Worm (Caenorhabditis elegans) whole organism, L2 larva: ENCODE measurements around the gene ntc-1.

ENCODE experiments used
- R02D3.7 ChIP-seq: fragments of 150-350 bp; optimal IDR thresholded peaks from 2 replicates; lab custom pipeline; 2014; ENCODE audit warnings: missing biosample characterization, missing genetic modification characterization
- alr-1 ChIP-seq: fragments of 150-350 bp; optimal IDR thresholded peaks from 2 replicates; lab custom pipeline; 2014; ENCODE audit warnings: missing biosample characterization, missing genetic modification characterization
- ama-1 ChIP-seq: fragments of 150-350 bp; optimal IDR thresholded peaks from 2 replicates; lab custom pipeline; 2018; ENCODE audit warnings: inconsistent platforms
- dmd-4 ChIP-seq: sonication (generic microtip); optimal IDR thresholded peaks from 2 replicates; lab custom pipeline; 2017; ENCODE audit warnings: missing biosample characterization, missing genetic modification characterization
- lsy-2 ChIP-seq, 2 experiments: fragments of 150-350 bp in 1 of 2; sonication (generic microtip) in 1 of 2; optimal IDR thresholded peaks; 2 replicates each; lab custom pipeline; 2014 to 2017; ENCODE audit warnings: missing biosample characterization in 2 of 2, missing genetic modification characterization in 2 of 2
- mdl-1 ChIP-seq, 2 experiments: fragments of 150-350 bp in 1 of 2; sonication (generic microtip) in 1 of 2; optimal IDR thresholded peaks; 2 replicates each; lab custom pipeline; 2017; ENCODE audit warnings: missing biosample characterization in 2 of 2, missing genetic modification characterization in 2 of 2
- nhr-11 ChIP-seq: fragments of 150-350 bp; optimal IDR thresholded peaks from 2 replicates; lab custom pipeline; 2014; ENCODE audit warnings: missing biosample characterization, missing genetic modification characterization
- nhr-237 ChIP-seq: fragments of 150-350 bp; optimal IDR thresholded peaks from 2 replicates; lab custom pipeline; 2014; ENCODE audit warnings: missing biosample characterization, missing genetic modification characterization
- nhr-6 ChIP-seq: fragments of 150-350 bp; optimal IDR thresholded peaks from 2 replicates; lab custom pipeline; 2014; ENCODE audit warnings: missing biosample characterization, missing genetic modification characterization
- nhr-77 ChIP-seq: fragments of 150-350 bp; optimal IDR thresholded peaks from 2 replicates; lab custom pipeline; 2014; ENCODE audit warnings: missing biosample characterization, missing genetic modification characterization
- snpc-4 ChIP-seq: fragments of 150-350 bp; optimal IDR thresholded peaks from 2 replicates; lab custom pipeline; 2014; ENCODE audit warnings: missing biosample characterization, missing genetic modification characterization
- unc-55 ChIP-seq: fragments of 150-350 bp; sonication (generic microtip); optimal IDR thresholded peaks from 3 replicates; lab custom pipeline; 2014; ENCODE audit warnings: missing biosample characterization, missing genetic modification reagents, missing genetic modification characterization

DNA sequence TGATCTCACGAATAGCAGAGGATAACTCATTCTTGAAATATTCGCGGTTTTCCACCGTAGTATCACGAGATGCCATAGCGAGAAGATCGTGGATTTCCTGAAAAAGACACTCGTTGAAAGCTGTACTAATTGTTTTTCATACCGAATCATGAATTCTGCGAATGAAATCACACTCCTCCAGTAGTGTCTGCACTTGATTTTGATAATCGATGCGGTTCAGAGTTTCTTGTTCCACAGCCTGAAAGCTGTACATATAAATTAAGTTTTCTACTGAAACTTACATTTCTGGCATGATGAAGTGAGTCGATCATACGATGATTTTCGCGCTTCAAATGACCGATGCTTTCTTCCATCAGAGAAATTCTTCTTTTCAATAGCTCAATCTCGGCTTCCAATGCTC, 48.6 kb downstream of the ntc-1 start:
- no peak for TF ChIP-seq nhr-77 (tag; lab: Kevin White, UChicago)
- TF ChIP-seq ama-1 (lab: Kevin White, UChicago): no peak
- TF ChIP-seq snpc-4 (tag; lab: Kevin White, UChicago): no peak
- TF ChIP-seq lsy-2 (tag; optimal IDR thresholded peaks at IDR 0.05; lab: Kevin White, UChicago): no peak
- TF ChIP-seq alr-1 (tag; lab: Kevin White, UChicago): no peak
- no peak for TF ChIP-seq nhr-6 (tag; lab: Kevin White, UChicago)
- TF ChIP-seq dmd-4 (tag; lab: Kevin White, UChicago): no peak
- TF ChIP-seq R02D3.7 (tag; lab: Kevin White, UChicago): no peak
- TF ChIP-seq nhr-11 (tag; lab: Kevin White, UChicago): no peak
- no peak for TF ChIP-seq mdl-1 (tag; optimal IDR thresholded peaks at IDR 0.05; lab: Kevin White, UChicago)
- TF ChIP-seq nhr-237 (tag; lab: Kevin White, UChicago): no peak
- TF ChIP-seq unc-55 (GFP tag; lab: Kevin White, UChicago): no peak
